Worm (Caenorhabditis elegans) whole organism, L1 larva: ENCODE measurements around the gene ears-2.

Source experiments
- F16B12.6 ChIP-seq: fragments of 150-350 bp; optimal IDR thresholded peaks from 2 replicates; lab custom pipeline; 2014; ENCODE audit warnings: missing biosample characterization, missing genetic modification characterization
- Y116A8C.19 ChIP-seq: sonication (generic microtip); optimal IDR thresholded peaks from 2 replicates; lab custom pipeline; 2016; ENCODE audit warnings: missing compliant biosample characterization, missing genetic modification characterization, borderline replicate concordance
- blmp-1 ChIP-seq: fragments of 150-350 bp; optimal IDR thresholded peaks from 2 replicates; lab custom pipeline; 2014; ENCODE audit warnings: missing biosample characterization, missing genetic modification characterization
- ceh-8 ChIP-seq: fragments of 200-800 bp; sonication (Bioruptor generic); optimal IDR thresholded peaks from 2 replicates; lab custom pipeline; 2018; ENCODE audit warnings: mild to moderate bottlenecking, missing genetic modification characterization, moderate library complexity, missing compliant biosample characterization
- ceh-82 ChIP-seq, 3 experiments: fragments of 150-350 bp in 1 of 3; sonication (generic microtip) in 2 of 3; optimal IDR thresholded peaks; 2 replicates each; lab custom pipeline; 2014 to 2017; ENCODE audit warnings: missing biosample characterization in 3 of 3, missing genetic modification characterization in 3 of 3
- ceh-88 ChIP-seq: fragments of 200-800 bp; sonication (Bioruptor generic); IDR thresholded peaks from 2 replicates; pipeline ENCODE4 v1.3.6; 2022; ENCODE audit warnings: missing genetic modification characterization, missing compliant biosample characterization
- ceh-90 ChIP-seq: sonication (generic microtip); optimal IDR thresholded peaks from 2 replicates; lab custom pipeline; 2016; ENCODE audit warnings: missing genetic modification characterization, missing compliant biosample characterization
- dpl-1 ChIP-seq, 3 experiments: fragments of 150-350 bp in 2 of 3; sonication (generic microtip) in 1 of 3; optimal IDR thresholded peaks; 2 replicates each; lab custom pipeline; 2014 to 2017; ENCODE audit warnings: missing biosample characterization in 3 of 3, missing genetic modification characterization in 3 of 3, missing genetic modification reagents in 3 of 3
- efl-1 ChIP-seq, 4 experiments: fragments of 150-350 bp; optimal IDR thresholded peaks in 3 of 4; peaks in 1 of 4; 1 replicate in 1 of 4; 2 replicates in 3 of 4; lab custom pipeline; 2014; ENCODE audit warnings: missing biosample characterization in 2 of 4, missing genetic modification characterization in 2 of 4, missing genetic modification reagents in 2 of 4
- egl-27 ChIP-seq, 2 experiments: fragments of 150-350 bp in 1 of 2; sonication (generic microtip); optimal IDR thresholded peaks; 3 replicates each; lab custom pipeline; 2017 to 2018; ENCODE audit warnings: missing biosample characterization in 2 of 2, missing genetic modification characterization in 2 of 2, missing genetic modification reagents in 2 of 2
- ets-5 ChIP-seq: fragments of 200-800 bp; sonication (Bioruptor generic); IDR thresholded peaks from 2 replicates; pipeline ENCODE4 v1.3.6; 2022; ENCODE audit warnings: missing genetic modification characterization, missing compliant biosample characterization
- fkh-10 ChIP-seq: sonication (generic microtip); optimal IDR thresholded peaks from 2 replicates; lab custom pipeline; 2017; ENCODE audit warnings: missing biosample characterization, missing genetic modification reagents, missing genetic modification characterization
- fkh-4 ChIP-seq: sonication (generic microtip); optimal IDR thresholded peaks from 2 replicates; lab custom pipeline; 2016; ENCODE audit warnings: missing compliant biosample characterization, missing genetic modification characterization, borderline replicate concordance
- hlh-4 ChIP-seq: sonication (generic microtip); optimal IDR thresholded peaks from 2 replicates; lab custom pipeline; 2016; ENCODE audit warnings: mild to moderate bottlenecking, missing genetic modification characterization, missing compliant biosample characterization
- isw-1 ChIP-seq: fragments of 200-800 bp; sonication (Bioruptor generic); IDR thresholded peaks from 2 replicates; pipeline ENCODE4 v1.3.6; 2022; ENCODE audit warnings: missing genetic modification characterization, missing compliant biosample characterization
- jun-1 ChIP-seq: fragments of 150-350 bp; optimal IDR thresholded peaks from 2 replicates; lab custom pipeline; 2014; ENCODE audit warnings: missing biosample characterization, missing genetic modification reagents, missing genetic modification characterization
- lin-13 ChIP-seq: fragments of 150-350 bp; optimal IDR thresholded peaks from 2 replicates; lab custom pipeline; 2014; ENCODE audit warnings: missing biosample characterization, missing genetic modification reagents, missing genetic modification characterization
- lin-14 ChIP-seq: fragments of 200-800 bp; sonication (Bioruptor generic); optimal IDR thresholded peaks from 2 replicates; lab custom pipeline; 2018; ENCODE audit warnings: mild to moderate bottlenecking, missing genetic modification characterization, moderate library complexity, missing compliant biosample characterization
- lin-35 ChIP-seq, 2 experiments: fragments of 150-350 bp; optimal IDR thresholded peaks; 2 replicates each; lab custom pipeline; 2014; ENCODE audit warnings: missing biosample characterization in 2 of 2, missing genetic modification characterization in 2 of 2, missing genetic modification reagents in 2 of 2
- lsy-2 ChIP-seq, 2 experiments: fragments of 150-350 bp; optimal IDR thresholded peaks; 2 replicates each; lab custom pipeline; 2014; ENCODE audit warnings: missing biosample characterization in 2 of 2, missing genetic modification characterization in 2 of 2
- mab-9 ChIP-seq: fragments of 200-800 bp; sonication (Bioruptor generic); IDR thresholded peaks from 2 replicates; pipeline ENCODE4 v1.3.6; 2022; ENCODE audit warnings: missing genetic modification reagents, missing genetic modification characterization, missing compliant biosample characterization
- mdl-1 ChIP-seq, 2 experiments: fragments of 150-350 bp; optimal IDR thresholded peaks; 2 replicates each; lab custom pipeline; 2014 to 2017; ENCODE audit warnings: missing biosample characterization in 2 of 2, missing genetic modification characterization in 2 of 2, inconsistent platforms in 1 of 2
- mef-2 ChIP-seq: fragments of 150-350 bp; optimal IDR thresholded peaks from 2 replicates; lab custom pipeline; 2014; ENCODE audit warnings: missing biosample characterization, missing genetic modification characterization
- mep-1 ChIP-seq: fragments of 150-350 bp; optimal IDR thresholded peaks from 2 replicates; lab custom pipeline; 2014; ENCODE audit warnings: missing biosample characterization, missing genetic modification characterization
- nhr-12 ChIP-seq: sonication (generic microtip); optimal IDR thresholded peaks from 2 replicates; lab custom pipeline; 2017; ENCODE audit warnings: missing biosample characterization, missing genetic modification characterization
- nhr-237 ChIP-seq: fragments of 150-350 bp; optimal IDR thresholded peaks from 2 replicates; lab custom pipeline; 2014; ENCODE audit warnings: missing biosample characterization, missing genetic modification characterization
- nhr-47 ChIP-seq: sonication (generic microtip); optimal IDR thresholded peaks from 2 replicates; lab custom pipeline; 2016; ENCODE audit warnings: mild to moderate bottlenecking, missing genetic modification characterization, moderate library complexity, missing compliant biosample characterization
- nhr-76 ChIP-seq: sonication (generic microtip); optimal IDR thresholded peaks from 2 replicates; lab custom pipeline; 2017; ENCODE audit warnings: missing biosample characterization, missing genetic modification characterization
- nhr-84 ChIP-seq: sonication (generic microtip); optimal IDR thresholded peaks from 2 replicates; lab custom pipeline; 2017; ENCODE audit warnings: missing biosample characterization, missing genetic modification characterization
- nhr-85 ChIP-seq: sonication (generic microtip); peaks from one replicate; lab custom pipeline; 2016; ENCODE audit warnings: missing genetic modification characterization, inconsistent platforms, missing compliant biosample characterization
- nhr-90 ChIP-seq: sonication (generic microtip); optimal IDR thresholded peaks from 2 replicates; lab custom pipeline; 2016; ENCODE audit warnings: mild to moderate bottlenecking, missing genetic modification characterization, missing compliant biosample characterization; ENCODE audit not compliant: poor library complexity
- pag-3 ChIP-seq: sonication (generic microtip); optimal IDR thresholded peaks from 2 replicates; lab custom pipeline; 2017; ENCODE audit warnings: missing genetic modification characterization, mild to moderate bottlenecking, missing compliant biosample characterization, antibody characterized with exemption, borderline replicate concordance; ENCODE audit not compliant: insufficient read depth
- rnt-1 ChIP-seq: sonication (generic microtip); optimal IDR thresholded peaks from 2 replicates; lab custom pipeline; 2016; ENCODE audit warnings: mild to moderate bottlenecking, missing genetic modification characterization, moderate library complexity, missing compliant biosample characterization
- snpc-4 ChIP-seq: fragments of 150-350 bp; optimal IDR thresholded peaks from 2 replicates; lab custom pipeline; 2014; ENCODE audit warnings: missing biosample characterization, missing genetic modification characterization
- snu-23 ChIP-seq: sonication (generic microtip); optimal IDR thresholded peaks from 2 replicates; lab custom pipeline; 2016; ENCODE audit warnings: missing genetic modification characterization, missing compliant biosample characterization
- sptf-1 ChIP-seq: fragments of 150-350 bp; optimal IDR thresholded peaks from 2 replicates; lab custom pipeline; 2014; ENCODE audit warnings: missing biosample characterization, missing genetic modification characterization
- swsn-7 ChIP-seq: sonication (generic microtip); optimal IDR thresholded peaks from 2 replicates; lab custom pipeline; 2016; ENCODE audit warnings: missing genetic modification characterization, missing compliant biosample characterization
- tbx-2 ChIP-seq: sonication (generic microtip); optimal IDR thresholded peaks from 2 replicates; lab custom pipeline; 2016; ENCODE audit warnings: missing genetic modification characterization, missing compliant biosample characterization
- unc-86 ChIP-seq: sonication (generic microtip); optimal IDR thresholded peaks from 2 replicates; lab custom pipeline; 2016; ENCODE audit warnings: missing genetic modification characterization, missing compliant biosample characterization
- xbp-1 ChIP-seq: sonication (generic microtip); optimal IDR thresholded peaks from 2 replicates; lab custom pipeline; 2016; ENCODE audit warnings: missing genetic modification characterization, missing compliant biosample characterization

Gene ears-2

DNA sequence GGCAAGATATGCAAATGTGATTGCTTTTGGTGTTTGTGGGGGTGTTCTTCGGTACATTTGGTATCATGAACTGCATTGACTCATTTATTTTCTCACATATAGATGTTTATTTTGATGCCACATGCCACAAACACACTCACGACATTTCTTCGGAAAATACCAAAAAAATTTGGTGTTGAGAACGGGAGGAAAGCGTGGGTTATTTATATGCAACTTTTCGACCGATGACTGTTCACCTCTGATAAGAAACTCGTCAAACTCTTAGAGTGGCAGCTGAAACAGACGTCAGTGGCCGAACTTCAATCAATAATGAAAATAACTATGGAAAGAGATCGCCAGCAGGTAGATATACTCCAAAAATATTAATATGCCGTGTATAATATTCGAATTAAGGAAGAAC, 11.9 kb downstream of the ears-2 start:
- TF ChIP-seq efl-1 (optimal IDR thresholded peaks at IDR 0.05; lab: Kevin White, UChicago) = no peak
- peak in 1 of 2 experiments; percentile 53 for TF ChIP-seq efl-1 (GFP tag; optimal IDR thresholded peaks at IDR 0.05 in 1 of 2; lab: Kevin White, UChicago)
- TF ChIP-seq nhr-84 (tag; lab: Kevin White, UChicago) = no peak

DNA sequence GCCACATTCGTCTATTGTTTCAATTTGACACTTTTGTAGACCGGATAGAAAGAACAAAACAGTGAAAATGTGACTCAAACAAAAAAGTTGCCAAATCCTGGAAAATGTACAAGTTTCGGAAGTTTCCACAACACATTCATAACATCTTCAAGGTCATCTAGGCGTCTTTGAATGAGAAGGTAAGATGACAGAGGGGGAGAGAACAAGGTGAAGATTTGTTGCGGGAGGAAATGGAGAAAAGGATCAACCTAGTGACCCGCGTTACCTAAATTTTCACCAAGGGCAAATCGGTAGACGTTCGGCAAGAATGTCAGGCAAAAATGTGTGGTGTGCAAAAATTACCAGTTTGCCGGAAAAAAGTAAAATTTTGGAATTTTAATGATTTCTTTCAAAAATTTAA, 12.5 kb downstream of the ears-2 start:
- TF ChIP-seq nhr-76 (tag; lab: Kevin White, UChicago) (no peak), efl-1 (optimal IDR thresholded peaks at IDR 0.05; lab: Kevin White, UChicago) (no peak), efl-1 (GFP tag; optimal IDR thresholded peaks at IDR 0.05 in 1 of 2; lab: Kevin White, UChicago) (peak in 1 of 2 experiments; percentile 80), blmp-1 (tag; lab: Kevin White, UChicago) (peak; percentile 70)
- TF ChIP-seq, all 84 proteins: peak for 2

DNA sequence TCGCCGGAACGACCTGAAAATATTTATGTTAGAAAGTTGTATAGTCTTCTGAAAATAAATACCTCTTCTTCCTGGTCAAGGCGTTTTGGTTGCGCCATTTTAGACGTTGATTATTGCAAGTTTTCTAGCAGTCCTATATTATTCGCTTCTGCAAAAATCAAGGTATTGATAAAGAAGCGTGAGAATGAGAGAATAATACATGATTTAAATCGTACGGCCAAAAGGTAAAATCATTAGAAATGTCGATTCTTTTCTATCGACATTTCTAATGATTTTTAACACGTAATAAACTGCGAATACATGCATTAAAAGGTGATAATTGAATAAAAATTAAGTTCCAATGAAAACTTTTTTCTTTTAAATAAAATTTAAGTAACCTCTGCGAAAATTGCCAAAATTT, 14.4 kb downstream of the ears-2 start, which contains the start of gene fln-1:
TSS of gene fln-1 (minus strand) at position 101 of the 400 bp plus-strand sequence.
- TF ChIP-seq efl-1 (optimal IDR thresholded peaks at IDR 0.05; lab: Kevin White, UChicago) (no peak), efl-1 (GFP tag; optimal IDR thresholded peaks at IDR 0.05 in 1 of 2; lab: Kevin White, UChicago) (peak in 1 of 2 experiments; percentile 48), fkh-4 (no peak)

DNA sequence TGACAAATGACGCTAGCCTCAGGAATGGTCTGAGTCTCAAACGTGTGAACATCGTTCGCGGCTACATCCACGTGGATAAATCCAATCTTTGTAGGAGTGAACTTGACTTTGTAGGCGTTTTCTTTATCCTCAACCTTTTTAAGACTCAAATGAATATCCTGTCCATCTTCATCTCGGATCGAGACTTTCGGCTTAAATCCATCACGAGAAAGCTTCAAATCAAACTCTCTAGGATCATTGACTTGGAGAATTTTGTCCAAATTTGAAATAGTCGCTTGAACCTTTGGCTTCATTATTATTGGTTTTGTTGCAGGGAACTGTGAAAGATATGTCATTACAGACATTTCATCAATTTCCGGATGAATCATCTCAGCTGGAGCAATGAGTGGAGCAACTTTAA, 16.3 kb downstream of the ears-2 start:
- TF ChIP-seq mab-9 (GFP tag; lab: Robert Waterston, UW) (no peak), nhr-237 (tag; lab: Kevin White, UChicago) (no peak), efl-1 (optimal IDR thresholded peaks at IDR 0.05; lab: Kevin White, UChicago) (no peak), efl-1 (GFP tag; optimal IDR thresholded peaks at IDR 0.05 in 1 of 2; lab: Kevin White, UChicago) (no peak), hlh-4 (no peak), lin-35 (GFP tag; optimal IDR thresholded peaks at IDR 0.05; lab: Kevin White, UChicago) (no peak), blmp-1 (tag; lab: Kevin White, UChicago) (no peak), snpc-4 (tag; lab: Kevin White, UChicago) (no peak), lsy-2 (tag; optimal IDR thresholded peaks at IDR 0.05; lab: Kevin White, UChicago) (no peak)

DNA sequence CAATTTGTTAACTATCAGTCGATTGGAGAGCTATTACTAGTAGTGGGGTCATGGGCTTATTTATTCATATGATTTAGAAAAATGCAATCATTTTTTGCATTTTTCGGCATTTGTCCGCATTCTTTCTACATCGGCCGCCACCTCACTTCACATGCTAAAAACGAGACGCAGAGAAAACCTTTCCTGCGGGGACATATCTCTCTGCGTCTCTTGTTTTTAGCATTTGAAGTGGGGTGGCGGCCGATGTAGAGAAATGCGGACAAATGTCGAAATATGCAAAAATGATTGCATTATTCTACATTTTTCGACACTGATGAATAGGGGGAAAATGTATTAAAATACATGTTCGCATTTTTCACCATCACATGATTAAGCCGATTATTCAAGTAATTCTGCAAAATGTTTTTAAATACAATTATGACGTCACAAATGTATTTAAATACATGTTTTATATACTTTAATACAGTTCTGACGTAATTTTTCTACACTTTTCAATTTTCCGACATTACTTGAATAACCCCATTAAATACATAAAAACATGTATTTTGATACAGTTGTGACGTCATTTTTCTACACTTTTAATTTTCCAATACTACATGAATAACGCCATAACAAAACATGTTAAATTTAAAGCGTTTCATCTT, 18.0 kb downstream of the ears-2 start:
- no peak for TF ChIP-seq lin-13 (GFP tag; lab: Kevin White, UChicago)
- TF ChIP-seq snu-23 (GFP tag; lab: Kevin White, UChicago) = peak; percentile 5
- TF ChIP-seq F16B12.6 = no peak
- TF ChIP-seq swsn-7 (tag; lab: Kevin White, UChicago) = peak; percentile 3
- TF ChIP-seq efl-1 (optimal IDR thresholded peaks at IDR 0.05; lab: Kevin White, UChicago) = peak; percentile 45 to 48
- peak in 1 of 2 experiments; percentile 12 for TF ChIP-seq efl-1 (GFP tag; optimal IDR thresholded peaks at IDR 0.05 in 1 of 2; lab: Kevin White, UChicago)
- peak in 1 of 2 experiments; percentile 9 for TF ChIP-seq lsy-2 (tag; optimal IDR thresholded peaks at IDR 0.05; lab: Kevin White, UChicago)
- TF ChIP-seq dpl-1 (GFP tag; optimal IDR thresholded peaks at IDR 0.05; lab: Kevin White, UChicago) = peak in 1 of 3 experiments; percentile 25
- peak; percentile 26 for TF ChIP-seq isw-1 (GFP tag; lab: Robert Waterston, UW)
- TF ChIP-seq mep-1 (tag; lab: Kevin White, UChicago) = no peak
- peak; percentile 14 for TF ChIP-seq nhr-47 (tag; lab: Kevin White, UChicago)
- TF ChIP-seq nhr-85 (tag; lab: Kevin White, UChicago) = peak; percentile 27
- TF ChIP-seq egl-27 (tag; optimal IDR thresholded peaks at IDR 0.05; lab: Kevin White, UChicago) = no peak
- no peak for TF ChIP-seq nhr-84 (tag; lab: Kevin White, UChicago)
- TF ChIP-seq unc-86 (tag; lab: Kevin White, UChicago) = peak; percentile 17
- no peak for TF ChIP-seq ets-5
- TF ChIP-seq mef-2 (tag; lab: Kevin White, UChicago) = no peak
- peak; percentile 21 to 68 (median 24) for TF ChIP-seq ceh-82 (tag; optimal IDR thresholded peaks at IDR 0.05; lab: Kevin White, UChicago)
- no peak for TF ChIP-seq lin-14 (GFP tag; lab: Kevin White, UChicago)

DNA sequence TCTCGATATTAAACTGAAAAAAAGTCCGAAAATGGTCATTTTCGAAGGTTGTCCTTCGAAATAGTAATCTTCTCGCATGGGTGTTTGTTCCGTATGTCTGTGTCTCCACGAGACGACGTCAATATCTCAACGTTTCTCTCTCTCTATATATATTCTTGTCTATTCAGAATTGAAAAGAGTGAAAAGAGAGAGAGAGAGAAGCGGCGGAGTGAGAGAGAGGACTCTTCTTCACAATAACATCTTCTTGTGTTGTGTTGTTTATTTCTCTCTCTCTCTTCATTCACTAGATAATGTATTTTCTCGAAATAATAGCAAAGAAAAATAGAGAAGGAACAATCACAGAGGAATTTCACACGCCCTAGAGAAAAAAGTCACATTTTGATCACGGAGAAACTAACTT, 23.9 kb downstream of the ears-2 start:
- peak; percentile 29 for TF ChIP-seq rnt-1 (tag; lab: Kevin White, UChicago)
- no peak for TF ChIP-seq sptf-1 (tag; lab: Kevin White, UChicago)
- no peak for TF ChIP-seq Y116A8C.19
- no peak for TF ChIP-seq nhr-12 (tag; lab: Kevin White, UChicago)
- TF ChIP-seq mab-9 (GFP tag; lab: Robert Waterston, UW) = no peak
- TF ChIP-seq ceh-8 (GFP tag; lab: Kevin White, UChicago) = no peak
- no peak for TF ChIP-seq ceh-90 (tag; lab: Kevin White, UChicago)
- no peak for TF ChIP-seq ceh-88 (GFP tag; lab: Robert Waterston, UW)
- TF ChIP-seq mdl-1 (tag; optimal IDR thresholded peaks at IDR 0.05; lab: Kevin White, UChicago) = no peak
- TF ChIP-seq pag-3 (tag; lab: Kevin White, UChicago) = no peak
- TF ChIP-seq tbx-2 (tag; lab: Kevin White, UChicago) = no peak
- TF ChIP-seq jun-1 (tag; lab: Kevin White, UChicago) = no peak
- no peak for TF ChIP-seq nhr-90 (tag; lab: Kevin White, UChicago)
- no peak for TF ChIP-seq fkh-10 (GFP tag; lab: Kevin White, UChicago)
- TF ChIP-seq xbp-1 (tag; lab: Kevin White, UChicago) = no peak
